Fruit fly (Drosophila melanogaster) whole organism, adult: ENCODE results near the gene mld.
A peak's percentile ranks its signal among the peaks of the same experiment; 100 is the strongest.

ENCODE experiments used
- CG14711 ChIP-seq: fragments of 200-800 bp; sonication (Bioruptor generic); optimal IDR thresholded peaks from 2 replicates; lab custom pipeline; 2018; ENCODE audit warnings: missing biosample characterization, mild to moderate bottlenecking, missing genetic modification characterization, moderate library complexity
- Clk ChIP-seq: fragments of 200-800 bp; sonication (Bioruptor generic); optimal IDR thresholded peaks from 2 replicates; lab custom pipeline; 2017; ENCODE audit warnings: missing biosample characterization, missing genetic modification characterization
- Hr96 ChIP-seq: fragments of 200-800 bp; sonication (Bioruptor generic); optimal IDR thresholded peaks from 2 replicates; lab custom pipeline; 2016; ENCODE audit warnings: missing biosample characterization, missing genetic modification characterization
- bab1 ChIP-seq: fragments of 200-800 bp; sonication (Bioruptor generic); optimal IDR thresholded peaks from 3 replicates; lab custom pipeline; 2019; ENCODE audit warnings: missing biosample characterization, mild to moderate bottlenecking, missing genetic modification characterization, moderate library complexity
- cic ChIP-seq: fragments of 200-800 bp; sonication (Bioruptor generic); optimal IDR thresholded peaks from 2 replicates; lab custom pipeline; 2017; ENCODE audit warnings: missing biosample characterization, mild to moderate bottlenecking, missing genetic modification characterization, moderate library complexity
- kay ChIP-seq: fragments of 200-800 bp; sonication (Bioruptor generic); peaks from one replicate; lab custom pipeline; 2016; ENCODE audit warnings: missing biosample characterization, missing genetic modification characterization, borderline replicate concordance

DNA sequence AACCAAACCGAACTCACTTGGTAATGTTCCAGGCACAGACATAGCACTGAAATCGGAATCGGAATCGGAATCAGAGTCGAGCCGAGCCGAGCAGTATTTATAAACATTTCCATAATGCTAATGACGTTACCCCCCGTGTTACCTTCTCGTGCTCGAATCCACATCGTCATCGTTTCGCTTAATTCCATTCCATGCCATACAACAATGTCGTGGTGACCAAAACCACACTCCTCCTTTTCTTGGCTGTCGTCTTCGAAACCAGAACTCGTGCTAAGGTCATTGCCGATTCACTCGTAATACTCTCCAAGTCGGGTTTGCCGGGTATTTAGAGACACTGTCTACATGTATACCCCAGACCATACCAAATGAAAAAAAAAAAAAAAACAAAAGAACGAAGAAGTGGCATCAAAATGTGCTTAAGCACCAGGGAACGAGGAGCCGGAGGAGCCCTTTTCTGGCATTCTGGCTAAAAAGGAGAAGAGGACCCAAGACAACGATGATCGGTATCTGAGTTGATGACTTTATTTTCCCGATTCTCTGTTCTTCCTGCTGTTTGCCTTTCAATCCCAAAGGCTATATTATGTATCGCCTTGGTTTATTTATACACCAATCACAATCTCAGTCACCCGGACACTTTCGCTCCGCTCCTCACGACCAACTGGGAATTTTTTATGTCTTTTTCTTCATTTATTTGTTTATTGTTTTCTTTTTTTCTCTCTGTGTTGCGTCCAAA, 18.1 kb downstream of the mld start:
- TF ChIP-seq kay (GFP tag; lab: Kevin White, UChicago) = peak; percentile 67
- TF ChIP-seq cic (GFP tag; lab: Kevin White, UChicago) = no peak
- no peak for TF ChIP-seq Clk (GFP tag; lab: Kevin White, UChicago)
- TF ChIP-seq CG14711 = no peak
- no peak for TF ChIP-seq Hr96
- TF ChIP-seq bab1 (GFP tag; lab: Kevin White, UChicago) = no peak
